Fruit fly (Drosophila melanogaster) whole organism, embryonic: ENCODE results near the gene CG14332.

Experiments used
- C15 ChIP-seq: fragments of 200-800 bp; sonication (Bioruptor generic); IDR thresholded peaks from 3 replicates; pipeline ENCODE4 v1.3.6; 2022; ENCODE audit warnings: missing biosample characterization, missing genetic modification characterization
- CG10147 ChIP-seq: fragments of 200-800 bp; sonication (Bioruptor generic); optimal IDR thresholded peaks from 2 replicates; lab custom pipeline; 2019; ENCODE audit warnings: missing biosample characterization, mild to moderate bottlenecking, missing genetic modification characterization, moderate library complexity
- CG10274 ChIP-seq: fragments of 200-800 bp; sonication (Bioruptor generic); optimal IDR thresholded peaks from 3 replicates; lab custom pipeline; 2017; ENCODE audit warnings: missing biosample characterization, mild to moderate bottlenecking, missing genetic modification characterization
- CG11247 ChIP-seq: fragments of 200-800 bp; sonication (Bioruptor generic); IDR thresholded peaks from 2 replicates; pipeline ENCODE4 v1.3.6; 2022; ENCODE audit warnings: missing biosample characterization, missing genetic modification characterization
- CG13624 ChIP-seq: fragments of 200-800 bp; sonication (Bioruptor generic); optimal IDR thresholded peaks from 2 replicates; lab custom pipeline; 2016; ENCODE audit warnings: missing biosample characterization, missing genetic modification characterization
- CG14667 ChIP-seq: fragments of 200-800 bp; sonication (Bioruptor generic); IDR thresholded peaks from 2 replicates; pipeline ENCODE4 v1.3.6; 2022; ENCODE audit warnings: missing biosample characterization, missing genetic modification characterization
- CG14860 ChIP-seq: fragments of 200-800 bp; sonication (Bioruptor generic); IDR thresholded peaks from 3 replicates; pipeline ENCODE4 v1.3.6; 2022; ENCODE audit warnings: missing biosample characterization, missing genetic modification characterization; ENCODE audit not compliant: partially characterized antibody
- CG15514 ChIP-seq: fragments of 200-800 bp; sonication (Bioruptor generic); optimal IDR thresholded peaks from 3 replicates; lab custom pipeline; 2017; ENCODE audit warnings: missing biosample characterization, missing genetic modification characterization, mild to moderate bottlenecking, moderate library complexity, missing genetic modification reagents
- CG16863 ChIP-seq: fragments of 200-800 bp; sonication (Bioruptor generic); optimal IDR thresholded peaks from 3 replicates; lab custom pipeline; 2016; ENCODE audit warnings: missing biosample characterization, missing genetic modification characterization
- CG18011 ChIP-seq: fragments of 200-800 bp; sonication (Bioruptor generic); optimal IDR thresholded peaks from 2 replicates; lab custom pipeline; 2017; ENCODE audit warnings: missing biosample characterization, missing genetic modification characterization, mild to moderate bottlenecking, moderate library complexity, missing genotype
- CG18262 ChIP-seq: fragments of 200-800 bp; optimal IDR thresholded peaks from 3 replicates; lab custom pipeline; 2019; ENCODE audit warnings: missing biosample characterization, mild to moderate bottlenecking, missing genetic modification characterization, moderate library complexity
- CG2120 ChIP-seq: fragments of 200-800 bp; sonication (Bioruptor generic); optimal IDR thresholded peaks from 3 replicates; lab custom pipeline; 2016; ENCODE audit warnings: missing biosample characterization, missing genetic modification characterization
- CG2129 ChIP-seq: fragments of 200-800 bp; sonication (Bioruptor generic); IDR thresholded peaks from 2 replicates; pipeline ENCODE4 v1.3.6; 2022; ENCODE audit warnings: missing biosample characterization, missing genetic modification characterization; ENCODE audit not compliant: partially characterized antibody
- CG32772 ChIP-seq: fragments of 200-800 bp; sonication (Bioruptor generic); IDR thresholded peaks from 2 replicates; pipeline ENCODE4 v1.3.6; 2022; ENCODE audit warnings: missing biosample characterization, missing genetic modification characterization
- CG34224 ChIP-seq: fragments of 200-800 bp; sonication (Bioruptor generic); IDR thresholded peaks from 3 replicates; pipeline ENCODE4 v1.3.6; 2022; ENCODE audit warnings: missing biosample characterization, missing genetic modification characterization; ENCODE audit not compliant: partially characterized antibody
- CG34376 ChIP-seq: fragments of 200-800 bp; sonication (Bioruptor generic); optimal IDR thresholded peaks from 2 replicates; lab custom pipeline; 2018; ENCODE audit warnings: missing biosample characterization, mild to moderate bottlenecking, missing genetic modification characterization
- CG3995 ChIP-seq: fragments of 200-800 bp; sonication (Bioruptor generic); optimal IDR thresholded peaks from 3 replicates; lab custom pipeline; 2016; ENCODE audit warnings: missing biosample characterization, missing genetic modification characterization
- CG7786 ChIP-seq: fragments of 200-800 bp; sonication (Bioruptor generic); optimal IDR thresholded peaks from 2 replicates; lab custom pipeline; 2016; ENCODE audit warnings: missing biosample characterization, missing genetic modification characterization
- D ChIP-seq, 2 experiments: fragments of 200-800 bp in 1 of 2; fragments of >200 bp in 1 of 2; sonication (Bioruptor generic) in 1 of 2; optimal IDR thresholded peaks; 2 replicates in 1 of 2; 3 replicates in 1 of 2; lab custom pipeline; 2017; ENCODE audit warnings: mild to moderate bottlenecking in 1 of 2, missing biosample characterization in 1 of 2, missing genetic modification characterization in 1 of 2, missing genetic modification reagents in 1 of 2
- D19B ChIP-seq: fragments of 200-800 bp; sonication (Bioruptor generic); optimal IDR thresholded peaks from 2 replicates; lab custom pipeline; 2017; ENCODE audit warnings: missing biosample characterization, mild to moderate bottlenecking, missing genetic modification characterization
- Dref ChIP-seq: fragments of 200-800 bp; sonication (Bioruptor generic); IDR thresholded peaks from 2 replicates; pipeline ENCODE4 v1.3.6; 2022; ENCODE audit warnings: missing biosample characterization, missing genetic modification characterization
- Ets65A ChIP-seq: fragments of 200-800 bp; sonication (Bioruptor generic); peaks from one replicate; lab custom pipeline; 2016; ENCODE audit warnings: missing biosample characterization, missing genetic modification characterization
- Fer3 ChIP-seq: fragments of 200-800 bp; sonication (Bioruptor generic); optimal IDR thresholded peaks from 2 replicates; lab custom pipeline; 2018; ENCODE audit warnings: missing biosample characterization, mild to moderate bottlenecking, missing genetic modification characterization, moderate library complexity
- HLH54F ChIP-seq: fragments of 200-800 bp; sonication (Bioruptor generic); optimal IDR thresholded peaks from 3 replicates; lab custom pipeline; 2016; ENCODE audit warnings: missing biosample characterization, missing genetic modification characterization
- Hey ChIP-seq: fragments of 200-800 bp; sonication (Bioruptor generic); optimal IDR thresholded peaks from 3 replicates; lab custom pipeline; 2018; ENCODE audit warnings: missing biosample characterization, mild to moderate bottlenecking, missing genetic modification characterization
- Hr51 ChIP-seq, 2 experiments: fragments of 200-800 bp; sonication (Bioruptor generic); optimal IDR thresholded peaks; 2 replicates in 1 of 2; 3 replicates in 1 of 2; lab custom pipeline; 2016 to 2018; ENCODE audit warnings: missing biosample characterization in 2 of 2, missing genetic modification characterization in 2 of 2, mild to moderate bottlenecking in 1 of 2, moderate library complexity in 1 of 2
- Mrtf ChIP-seq: fragments of 200-800 bp; sonication (Bioruptor generic); IDR thresholded peaks from 3 replicates; pipeline ENCODE4 v1.3.6; 2022; ENCODE audit warnings: missing biosample characterization, missing genetic modification characterization
- NC2α ChIP-seq: fragments of 200-800 bp; sonication (Bioruptor generic); optimal IDR thresholded peaks from 2 replicates; lab custom pipeline; 2016; ENCODE audit warnings: missing biosample characterization, missing genetic modification characterization
- YL-1 ChIP-seq: fragments of 200-800 bp; sonication (Bioruptor generic); optimal IDR thresholded peaks from 3 replicates; lab custom pipeline; 2017; ENCODE audit warnings: missing biosample characterization, mild to moderate bottlenecking, missing genetic modification characterization
- abd-A ChIP-seq: fragments of 200-800 bp; sonication (Bioruptor generic); optimal IDR thresholded peaks from 3 replicates; lab custom pipeline; 2019; ENCODE audit warnings: missing biosample characterization, mild to moderate bottlenecking, missing genetic modification characterization, moderate library complexity
- bbx ChIP-seq: fragments of 200-800 bp; sonication (Bioruptor generic); IDR thresholded peaks from 2 replicates; pipeline ENCODE4 v1.3.6; 2022; ENCODE audit warnings: missing biosample characterization, missing genetic modification characterization; ENCODE audit not compliant: partially characterized antibody
- cad ChIP-seq: fragments of >200 bp; optimal IDR thresholded peaks from 2 replicates; lab custom pipeline; 2017; ENCODE audit warnings: missing biosample characterization, missing genetic modification characterization
- chinmo ChIP-seq: fragments of 200-800 bp; sonication (Bioruptor generic); IDR thresholded peaks from 4 replicates; pipeline ENCODE4 v1.3.6; 2022; ENCODE audit warnings: missing biosample characterization, missing genetic modification characterization; ENCODE audit not compliant: partially characterized antibody
- dysf ChIP-seq: fragments of 200-800 bp; sonication (Bioruptor generic); IDR thresholded peaks from 3 replicates; pipeline ENCODE4 v1.3.6; 2022; ENCODE audit warnings: missing biosample characterization, missing genetic modification characterization
- ftz-f1 ChIP-seq: fragments of 200-800 bp; sonication (Bioruptor generic); optimal IDR thresholded peaks from 2 replicates; lab custom pipeline; 2016; ENCODE audit warnings: missing biosample characterization, missing genetic modification characterization
- gem ChIP-seq: fragments of 200-800 bp; sonication (Bioruptor generic); optimal IDR thresholded peaks from 2 replicates; lab custom pipeline; 2019; ENCODE audit warnings: missing biosample characterization, mild to moderate bottlenecking, missing genetic modification characterization, moderate library complexity
- grau ChIP-seq: fragments of 200-800 bp; optimal IDR thresholded peaks from 3 replicates; lab custom pipeline; 2019; ENCODE audit warnings: missing biosample characterization, mild to moderate bottlenecking, missing genetic modification characterization, moderate library complexity
- gsb ChIP-seq: fragments of 200-800 bp; sonication (Bioruptor generic); IDR thresholded peaks from 2 replicates; pipeline ENCODE4 v1.3.6; 2022; ENCODE audit warnings: missing biosample characterization, missing genetic modification characterization
- lov ChIP-seq, 2 experiments: fragments of 200-800 bp in 1 of 2; fragments of >200 bp in 1 of 2; sonication (Bioruptor generic) in 1 of 2; IDR thresholded peaks in 1 of 2; optimal IDR thresholded peaks in 1 of 2; 2 replicates in 1 of 2; 3 replicates in 1 of 2; pipeline versions ENCODE4 v1.3.6 to Lab custom; 2017 to 2022; ENCODE audit warnings: missing biosample characterization in 1 of 2, missing genetic modification characterization in 1 of 2
- rib ChIP-seq: fragments of 200-800 bp; sonication (Bioruptor generic); IDR thresholded peaks from 2 replicates; pipeline ENCODE4 v1.3.6; 2022; ENCODE audit warnings: missing biosample characterization, missing genetic modification characterization
- sens ChIP-seq: fragments of 200-800 bp; sonication (Bioruptor generic); peaks from one replicate; lab custom pipeline; 2016; ENCODE audit warnings: missing biosample characterization, missing genetic modification characterization
- shn ChIP-seq: fragments of 200-800 bp; sonication (Bioruptor generic); optimal IDR thresholded peaks from 3 replicates; lab custom pipeline; 2016; ENCODE audit warnings: missing biosample characterization, missing genetic modification characterization
- sob ChIP-seq: fragments of 200-800 bp; sonication (Bioruptor generic); IDR thresholded peaks from 2 replicates; pipeline ENCODE4 v1.3.6; 2022; ENCODE audit warnings: missing biosample characterization, missing genetic modification characterization
- tll ChIP-seq, 2 experiments: fragments of 200-800 bp in 1 of 2; fragments of >200 bp in 1 of 2; sonication (Bioruptor generic) in 1 of 2; optimal IDR thresholded peaks; 2 replicates each; lab custom pipeline; 2017 to 2019; ENCODE audit warnings: missing biosample characterization in 2 of 2, missing genetic modification characterization in 2 of 2, mild to moderate bottlenecking in 1 of 2, moderate library complexity in 1 of 2
- tup ChIP-seq: fragments of 200-800 bp; sonication (Bioruptor generic); optimal IDR thresholded peaks from 2 replicates; lab custom pipeline; 2016; ENCODE audit warnings: missing biosample characterization, mild to moderate bottlenecking, missing genetic modification characterization, moderate library complexity
- yki ChIP-seq: fragments of >200 bp; optimal IDR thresholded peaks from 3 replicates; lab custom pipeline; 2018

CG14332 gene

dm6 chr3R:17417167-17417566 lies 4.8 kb downstream of the CG14332 start, which contains the start of gene CG33333:
Gene CG33333, plus strand, starts transcription at chr3R:17417467.
- TF ChIP-seq CG2129 (GFP tag; lab: Robert Waterston, UW), result no peak
- TF ChIP-seq CG11247 (GFP tag; lab: Robert Waterston, UW), result no peak
- TF ChIP-seq Mrtf, result no peak

dm6 chr3R:17415439-17415838 lies 6.6 kb downstream of the CG14332 start, which contains the start of gene CG5866:
Gene CG5866, plus strand, starts transcription at chr3R:17415739.
- TF ChIP-seq bbx (GFP tag; lab: Robert Waterston, UW) (no peak), sob (GFP tag; lab: Robert Waterston, UW) (no peak), CG18262 (tag; lab: Kevin White, UChicago) (no peak), cad (GFP tag; lab: Kevin White, UChicago) (no peak), CG3995 (no peak), CG13624 (GFP tag; lab: Kevin White, UChicago) (no peak), D (optimal IDR thresholded peaks at IDR 0.05; lab: Kevin White, UChicago) (no peak), D (GFP tag; optimal IDR thresholded peaks at IDR 0.05; lab: Kevin White, UChicago) (no peak), CG34224 (GFP tag; lab: Robert Waterston, UW) (no peak), abd-A (tag; lab: Kevin White, UChicago) (no peak), yki (no peak), shn (no peak), tll (GFP tag; optimal IDR thresholded peaks at IDR 0.05; lab: Kevin White, UChicago) (no peak), tup (no peak), grau (no peak), Dref (GFP tag; lab: Robert Waterston, UW) (no peak)

dm6 chr3R:17413601-17414000 lies 8.4 kb downstream of the CG14332 start, which contains the start of gene CG42822:
Gene CG42822, plus strand, starts transcription at chr3R:17413901.
- TF ChIP-seq ftz-f1 (GFP tag; lab: Kevin White, UChicago) (no peak), Hr51 (GFP tag; optimal IDR thresholded peaks at IDR 0.05; lab: Kevin White, UChicago) (no peak), CG16863 (GFP tag; lab: Kevin White, UChicago) (no peak), C15 (GFP tag; lab: Robert Waterston, UW) (no peak), lov (optimal IDR thresholded peaks at IDR 0.05; lab: Kevin White, UChicago) (no peak), lov (GFP tag; IDR thresholded peaks at IDR 0.05; lab: Robert Waterston, UW) (no peak), Hey (tag; lab: Kevin White, UChicago) (no peak), gsb (GFP tag; lab: Robert Waterston, UW) (no peak), chinmo (no peak), CG15514 (no peak), rib (GFP tag; lab: Robert Waterston, UW) (no peak), Ets65A (GFP tag; lab: Kevin White, UChicago) (no peak), CG7786 (no peak), CG34376 (GFP tag; lab: Kevin White, UChicago) (no peak), HLH54F (GFP tag; lab: Kevin White, UChicago) (no peak)

dm6 chr3R:17412458-17413127 lies 9.4 kb downstream of the CG14332 start, which contains the start of gene CG42821:
Gene CG42821, plus strand, starts transcription at chr3R:17413077.
- TF ChIP-seq NC2α (no peak), CG14667 (GFP tag; lab: Robert Waterston, UW) (no peak), gem (peak; percentile 51), D19B (peak; percentile 22), CG2120 (peak; percentile 10), CG18011 (no peak), CG32772 (GFP tag; lab: Robert Waterston, UW) (no peak), Fer3 (peak; percentile 32), CG10147 (GFP tag; lab: Kevin White, UChicago) (peak; percentile 74), YL-1 (GFP tag; lab: Kevin White, UChicago) (no peak), dysf (GFP tag; lab: Robert Waterston, UW) (no peak), sens (peak; percentile 22), CG14860 (GFP tag; lab: Robert Waterston, UW) (no peak), CG10274 (GFP tag; lab: Kevin White, UChicago) (peak; percentile 78)
